Worm (Caenorhabditis elegans) whole organism, midembryonic: ENCODE results near the gene Y57G11C.1130.

Source experiments
- T22C8.4 ChIP-seq: fragments of 200-800 bp; sonication (Bioruptor generic); IDR thresholded peaks from 2 replicates; pipeline ENCODE4 v1.3.6; 2022; ENCODE audit warnings: missing genetic modification characterization, missing compliant biosample characterization
- cog-1 ChIP-seq: sonication (generic microtip); optimal IDR thresholded peaks from 2 replicates; lab custom pipeline; 2016; ENCODE audit warnings: missing genetic modification characterization, missing compliant biosample characterization
- flt-1 ChIP-seq: fragments of 200-800 bp; sonication (Bioruptor generic); IDR thresholded peaks from 2 replicates; pipeline ENCODE4 v1.3.6; 2022; ENCODE audit warnings: missing genetic modification characterization, missing compliant biosample characterization
- klf-2 ChIP-seq: fragments of 200-800 bp; sonication (Bioruptor generic); conservative IDR thresholded peaks from 2 replicates; pipeline ENCODE4 v1.3.6; 2022; ENCODE audit warnings: missing genetic modification reagents, missing genetic modification characterization, missing compliant biosample characterization
- med-1 ChIP-seq: sonication (generic microtip); optimal IDR thresholded peaks from 2 replicates; lab custom pipeline; 2017; ENCODE audit warnings: missing genetic modification characterization, mild to moderate bottlenecking, missing compliant biosample characterization, antibody characterized with exemption, missing genetic modification reagents; ENCODE audit not compliant: insufficient read depth
- ref-1 ChIP-seq: fragments of 200-800 bp; sonication (Bioruptor generic); conservative IDR thresholded peaks from 2 replicates; pipeline ENCODE4 v1.3.6; 2022; ENCODE audit warnings: missing genetic modification reagents, missing genetic modification characterization, missing compliant biosample characterization
- tab-1 ChIP-seq: fragments of 200-800 bp; sonication (Bioruptor generic); IDR thresholded peaks from 2 replicates; pipeline ENCODE4 v1.3.6; 2022; ENCODE audit warnings: missing genetic modification characterization, missing compliant biosample characterization
- ztf-23 ChIP-seq: fragments of 200-800 bp; sonication (Bioruptor generic); IDR thresholded peaks from 2 replicates; pipeline ENCODE4 v1.3.6; 2022; ENCODE audit warnings: missing genetic modification reagents, missing genetic modification characterization, missing compliant biosample characterization
- ztf-29 ChIP-seq: fragments of 200-800 bp; sonication (Bioruptor generic); IDR thresholded peaks from 2 replicates; pipeline ENCODE4 v1.3.6; 2022; ENCODE audit warnings: missing genetic modification reagents, missing genetic modification characterization, missing compliant biosample characterization

Y57G11C.1130 gene

DNA sequence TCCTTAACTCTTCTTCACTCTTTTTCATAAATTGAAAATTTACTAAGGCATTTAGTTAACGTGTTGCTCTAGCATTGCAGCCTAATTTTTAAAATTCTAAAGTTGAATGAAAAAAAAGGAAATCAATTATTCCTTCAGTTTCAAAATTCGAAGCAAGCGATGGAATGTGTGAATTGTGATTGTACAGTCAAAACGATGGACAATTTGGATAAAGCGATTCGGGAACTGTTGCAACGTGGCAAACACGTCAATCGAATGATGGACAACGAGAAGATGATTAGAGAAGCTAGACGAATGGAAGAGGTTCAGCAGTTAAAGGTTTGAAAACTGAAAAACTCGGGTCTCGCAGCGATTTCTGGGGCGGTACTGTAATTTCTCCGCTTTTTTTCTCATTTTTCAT is 16.9 kb downstream of the Y57G11C.1130 start, which contains the start of gene Y57G11C.14:
Gene Y57G11C.14, plus strand, starts transcription at position 126 of the 400 bp plus-strand sequence.
- TF ChIP-seq cog-1 (tag; lab: Kevin White, UChicago) (no peak), ztf-23 (GFP tag; lab: Robert Waterston, UW) (no peak), T22C8.4 (no peak), klf-2 (no peak), flt-1 (GFP tag; lab: Robert Waterston, UW) (no peak), med-1 (no peak), ztf-29 (GFP tag; lab: Robert Waterston, UW) (no peak), ref-1 (GFP tag; lab: Robert Waterston, UW) (no peak), tab-1 (no peak)

DNA sequence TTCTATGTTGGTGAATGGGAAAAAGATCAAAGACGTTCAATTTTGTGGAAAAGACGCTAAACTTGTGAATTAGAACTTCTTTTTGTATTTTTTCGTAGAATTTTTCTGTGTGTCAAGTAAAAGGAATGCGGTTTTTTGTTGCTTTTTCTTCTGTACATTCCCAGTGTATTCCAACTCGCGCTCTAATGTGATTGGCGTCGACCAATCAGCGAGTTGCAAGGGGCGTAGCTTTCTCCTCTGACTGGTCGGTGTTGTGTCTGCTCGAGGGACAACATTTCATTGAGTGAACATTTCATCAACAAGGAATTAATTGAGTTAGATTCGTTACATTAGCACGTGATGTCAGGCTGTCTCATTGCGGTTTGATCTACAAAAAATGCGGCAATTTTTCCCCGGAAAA is 18.6 kb downstream of the Y57G11C.1130 start:
- no peak for TF ChIP-seq cog-1 (tag; lab: Kevin White, UChicago)
- no peak for TF ChIP-seq ztf-29 (GFP tag; lab: Robert Waterston, UW)
- TF ChIP-seq ztf-23 (GFP tag; lab: Robert Waterston, UW), result no peak
- TF ChIP-seq T22C8.4, result no peak
- no peak for TF ChIP-seq tab-1
- TF ChIP-seq flt-1 (GFP tag; lab: Robert Waterston, UW), result no peak
- no peak for TF ChIP-seq ref-1 (GFP tag; lab: Robert Waterston, UW)
- TF ChIP-seq klf-2, result no peak

DNA sequence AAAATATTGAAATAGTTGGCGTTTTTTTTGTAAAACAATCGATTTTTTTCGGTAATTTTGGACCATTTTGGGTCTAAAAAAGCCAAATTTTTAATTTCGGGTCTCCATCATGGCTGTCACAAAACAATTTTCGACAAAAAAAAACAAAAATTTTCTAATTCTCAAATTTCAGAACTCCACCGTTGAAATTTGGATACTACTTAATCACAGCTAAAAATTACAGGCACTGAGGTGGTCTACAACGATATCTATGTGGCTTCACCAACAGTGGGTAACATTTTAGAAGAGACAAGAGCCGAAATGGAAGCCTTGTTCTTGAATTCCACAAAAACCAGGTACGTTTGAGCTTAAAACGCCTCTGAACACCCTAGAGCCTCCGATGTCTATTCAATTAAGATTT is 20.0 kb downstream of the Y57G11C.1130 start, which contains the start of gene Y57G11C.1142:
Gene Y57G11C.1142, plus strand, starts transcription at position 301 of the 400 bp plus-strand sequence.
- no peak for TF ChIP-seq ztf-29 (GFP tag; lab: Robert Waterston, UW)
- no peak for TF ChIP-seq T22C8.4
- TF ChIP-seq flt-1 (GFP tag; lab: Robert Waterston, UW), result no peak
- TF ChIP-seq med-1, result no peak
- TF ChIP-seq ref-1 (GFP tag; lab: Robert Waterston, UW), result no peak
- no peak for TF ChIP-seq klf-2
- no peak for TF ChIP-seq tab-1
- TF ChIP-seq cog-1 (tag; lab: Kevin White, UChicago), result no peak
- no peak for TF ChIP-seq ztf-23 (GFP tag; lab: Robert Waterston, UW)

DNA sequence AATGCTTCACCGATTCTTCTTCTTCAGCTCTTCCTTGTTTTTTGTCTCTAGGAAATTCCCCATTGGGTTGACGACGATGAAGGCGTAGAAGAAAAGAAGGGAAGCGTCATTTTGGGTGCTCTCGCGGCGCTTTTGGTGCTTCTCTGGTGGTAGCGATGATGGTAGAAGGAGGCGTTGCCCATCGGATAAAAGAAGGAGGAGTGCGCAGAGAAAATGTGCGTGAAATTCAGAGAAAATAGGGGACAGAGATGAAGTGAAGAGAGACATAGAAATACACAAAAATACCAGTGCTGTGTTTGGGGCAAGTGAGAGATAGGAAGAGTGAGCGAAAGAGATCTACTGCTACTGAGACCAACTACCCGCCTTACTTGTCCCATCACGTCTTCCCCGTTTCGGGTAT is 24.6 kb downstream of the Y57G11C.1130 start, which contains the start of gene oig-5:
Gene oig-5, plus strand, starts transcription at position 301 of the 400 bp plus-strand sequence.
- TF ChIP-seq ztf-29 (GFP tag; lab: Robert Waterston, UW) (no peak), cog-1 (tag; lab: Kevin White, UChicago) (no peak), klf-2 (no peak), ref-1 (GFP tag; lab: Robert Waterston, UW) (no peak), tab-1 (no peak), ztf-23 (GFP tag; lab: Robert Waterston, UW) (no peak), flt-1 (GFP tag; lab: Robert Waterston, UW) (no peak), T22C8.4 (no peak), med-1 (no peak)

DNA sequence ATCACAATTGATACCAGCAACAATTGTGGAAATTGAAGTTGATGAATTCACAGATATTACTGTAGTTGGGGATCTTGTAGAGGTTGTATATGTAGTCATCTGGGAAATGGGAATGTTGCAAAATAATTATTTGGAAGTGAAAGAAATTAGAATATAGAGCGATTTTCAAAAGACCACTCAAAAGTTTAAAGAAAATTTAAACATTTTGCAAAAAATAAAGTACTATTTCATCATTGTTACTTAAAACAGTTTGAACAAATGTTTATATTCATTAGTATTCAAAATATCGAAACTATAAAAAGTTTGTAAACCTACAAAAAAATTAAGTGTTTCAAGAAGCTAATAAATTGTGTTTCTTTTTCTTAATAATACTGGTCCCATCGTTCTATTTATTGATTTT is 34.0 kb downstream of the Y57G11C.1130 start, which contains the start of gene Y57G11C.46:
Gene Y57G11C.46, minus strand, starts transcription at position 101 of the 400 bp plus-strand sequence.
- TF ChIP-seq med-1 (no peak), ztf-29 (GFP tag; lab: Robert Waterston, UW) (no peak), T22C8.4 (no peak), tab-1 (no peak), ztf-23 (GFP tag; lab: Robert Waterston, UW) (no peak), cog-1 (tag; lab: Kevin White, UChicago) (no peak), ref-1 (GFP tag; lab: Robert Waterston, UW) (no peak), klf-2 (no peak), flt-1 (GFP tag; lab: Robert Waterston, UW) (no peak)

DNA sequence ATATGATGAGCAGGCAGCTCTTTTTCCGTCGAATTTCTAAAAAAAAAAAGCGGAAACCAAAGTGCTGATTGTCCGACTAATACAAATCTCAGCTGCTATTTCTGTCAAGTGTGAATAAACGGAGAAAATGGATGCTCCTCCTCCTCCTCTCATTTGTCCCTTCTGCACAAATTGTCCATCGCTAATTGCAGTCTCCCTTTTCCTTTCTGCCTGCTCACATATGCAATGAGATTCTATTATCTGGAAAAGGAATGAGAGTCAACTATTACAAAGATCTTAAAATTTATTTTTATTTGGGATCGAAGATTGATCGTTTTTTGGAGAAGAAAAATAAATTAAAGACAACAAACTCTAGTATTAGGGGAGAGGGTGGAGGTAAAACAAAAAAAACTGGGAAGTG is 40.0 kb downstream of the Y57G11C.1130 start:
- no peak for TF ChIP-seq tab-1
- TF ChIP-seq flt-1 (GFP tag; lab: Robert Waterston, UW), result peak; percentile 14; the same call in 1 of the 2 replicates

DNA sequence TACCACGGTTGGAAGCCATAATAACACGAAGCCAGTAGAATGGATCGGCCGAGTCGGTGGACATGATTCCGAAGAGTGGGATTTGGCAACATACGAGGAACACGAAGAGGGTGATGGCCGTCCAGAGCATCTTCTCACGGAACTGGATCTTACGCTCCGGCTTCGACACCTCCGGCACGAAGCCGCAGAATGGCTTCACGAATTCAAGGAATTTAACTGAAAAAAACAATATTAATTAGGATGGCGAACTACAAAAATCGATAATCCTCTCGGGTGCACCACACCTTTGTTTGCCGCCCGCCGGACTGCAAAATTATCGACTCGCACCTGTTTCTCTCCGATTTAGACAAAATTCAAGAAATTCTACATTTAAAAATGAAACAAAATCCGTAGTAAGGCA is 41.9 kb downstream of the Y57G11C.1130 start:
- TF ChIP-seq T22C8.4, result peak; percentile 40; the same call in 1 of the 2 replicates
- no peak for TF ChIP-seq flt-1 (GFP tag; lab: Robert Waterston, UW)
- TF ChIP-seq klf-2, result no peak
- no peak for TF ChIP-seq med-1
- TF ChIP-seq tab-1, result no peak
- TF ChIP-seq ref-1 (GFP tag; lab: Robert Waterston, UW), result no peak
- no peak for TF ChIP-seq ztf-29 (GFP tag; lab: Robert Waterston, UW)
- TF ChIP-seq cog-1 (tag; lab: Kevin White, UChicago), result no peak

DNA sequence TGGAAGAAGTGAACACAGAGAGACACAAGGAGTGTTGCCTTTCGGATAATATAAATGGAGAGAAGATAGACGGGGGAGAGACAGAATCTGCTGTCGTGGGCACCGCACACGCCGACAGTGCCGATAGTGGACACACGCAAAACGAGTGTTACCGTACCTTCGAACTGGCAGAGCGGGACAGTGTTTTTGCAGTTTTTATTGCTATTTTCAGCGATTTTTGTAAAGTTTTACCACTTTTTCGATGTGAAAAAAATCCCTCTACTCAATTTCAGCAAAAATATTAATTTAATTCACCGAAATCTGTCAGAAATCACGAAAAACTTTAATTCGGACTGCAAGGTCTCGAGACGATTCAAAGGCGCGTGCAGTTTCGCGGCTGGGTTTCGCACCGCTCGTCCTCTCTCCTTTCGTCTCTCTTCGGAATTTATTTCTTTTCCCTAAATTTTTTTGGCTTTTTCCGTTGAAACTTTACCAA is 42.6 kb downstream of the Y57G11C.1130 start, which contains the start of gene sec-61.A:
Gene sec-61.A, minus strand, starts transcription at position 387 of the 475 bp plus-strand sequence.
- TF ChIP-seq cog-1 (tag; lab: Kevin White, UChicago) (peak; percentile 78), med-1 (no peak), flt-1 (GFP tag; lab: Robert Waterston, UW) (0 out of 2 replicates have a peak, but pooled peaks have one; percentile 13)

DNA sequence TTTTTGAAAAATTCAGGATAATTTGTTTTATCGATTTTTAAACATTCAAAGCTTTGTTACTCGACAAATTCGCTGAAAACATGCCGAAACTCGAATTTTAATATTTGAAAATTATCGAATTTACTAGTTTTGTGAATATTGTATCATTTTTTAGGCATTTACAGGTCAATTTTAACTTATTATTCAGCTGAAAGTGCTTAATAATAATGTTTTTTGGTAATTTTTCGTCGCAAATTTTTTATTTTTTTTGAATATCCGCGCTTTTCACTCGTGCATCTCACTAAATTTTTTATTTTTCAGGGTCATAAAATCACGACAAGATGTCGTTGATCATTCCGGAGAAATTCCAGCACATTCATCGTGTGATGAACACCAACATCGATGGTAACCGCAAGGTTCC is 43.1 kb downstream of the Y57G11C.1130 start, which contains the start of gene rps-18:
Gene rps-18, plus strand, starts transcription at position 301 of the 400 bp plus-strand sequence.
- TF ChIP-seq med-1 (no peak), T22C8.4 (no peak), cog-1 (tag; lab: Kevin White, UChicago) (no peak), ztf-29 (GFP tag; lab: Robert Waterston, UW) (no peak)

DNA sequence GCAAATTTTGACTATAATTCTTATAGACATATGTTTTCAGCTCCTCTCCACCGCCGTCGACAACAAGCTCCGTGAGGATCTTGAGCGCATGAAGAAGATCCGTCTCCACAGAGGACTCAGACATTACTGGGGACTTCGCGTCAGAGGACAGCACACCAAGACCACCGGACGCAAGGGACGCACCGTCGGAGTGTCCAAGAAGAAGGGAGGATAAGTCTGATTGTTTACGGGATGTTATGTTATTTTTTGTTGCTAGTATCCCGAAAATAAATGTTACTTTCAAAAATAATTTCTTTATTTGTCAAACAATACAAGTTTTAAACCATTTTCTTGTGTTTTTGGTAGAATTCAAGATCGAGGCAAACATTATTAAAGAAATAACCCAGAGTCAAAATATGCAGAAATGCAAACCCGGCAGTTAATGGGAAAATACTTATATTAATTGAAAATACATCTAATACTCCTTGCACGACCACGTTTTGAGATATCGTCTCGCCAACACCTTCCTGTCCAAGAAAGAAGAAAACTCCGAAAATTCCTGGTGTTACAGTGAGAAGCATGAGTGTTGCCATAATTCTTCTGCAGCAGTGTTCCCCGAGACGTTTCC is 43.9 kb downstream of the Y57G11C.1130 start:
- TF ChIP-seq tab-1 (no peak), flt-1 (GFP tag; lab: Robert Waterston, UW) (no peak), ztf-29 (GFP tag; lab: Robert Waterston, UW) (no peak), ztf-23 (GFP tag; lab: Robert Waterston, UW) (no peak), med-1 (no peak)
